Worm (Caenorhabditis elegans) whole organism, early embryonic: ENCODE data around the gene Y116A8A.7.

Experiments
- aly-1 ChIP-seq: sonication (generic microtip); optimal IDR thresholded peaks from 2 replicates; lab custom pipeline; 2016; ENCODE audit warnings: missing genetic modification characterization, missing compliant biosample characterization
- ama-1 ChIP-seq: fragments of 150-350 bp; optimal IDR thresholded peaks from 2 replicates; lab custom pipeline; 2014
- ets-7 ChIP-seq: sonication (generic microtip); optimal IDR thresholded peaks from 2 replicates; lab custom pipeline; 2016; ENCODE audit warnings: missing genotype, missing genetic modification characterization, missing compliant biosample characterization
- flt-1 ChIP-seq: fragments of 200-800 bp; sonication (Bioruptor generic); IDR thresholded peaks from 2 replicates; pipeline ENCODE4 v1.3.6; 2022; ENCODE audit warnings: missing genetic modification characterization, missing compliant biosample characterization
- hmbx-1 ChIP-seq: sonication (generic microtip); optimal IDR thresholded peaks from 2 replicates; lab custom pipeline; 2016; ENCODE audit warnings: mild to moderate bottlenecking, missing genetic modification characterization, missing compliant biosample characterization
- scrt-1 ChIP-seq: fragments of 200-800 bp; sonication (Bioruptor generic); IDR thresholded peaks from 2 replicates; pipeline ENCODE4 v1.3.6; 2022; ENCODE audit warnings: missing genetic modification characterization, missing compliant biosample characterization

DNA sequence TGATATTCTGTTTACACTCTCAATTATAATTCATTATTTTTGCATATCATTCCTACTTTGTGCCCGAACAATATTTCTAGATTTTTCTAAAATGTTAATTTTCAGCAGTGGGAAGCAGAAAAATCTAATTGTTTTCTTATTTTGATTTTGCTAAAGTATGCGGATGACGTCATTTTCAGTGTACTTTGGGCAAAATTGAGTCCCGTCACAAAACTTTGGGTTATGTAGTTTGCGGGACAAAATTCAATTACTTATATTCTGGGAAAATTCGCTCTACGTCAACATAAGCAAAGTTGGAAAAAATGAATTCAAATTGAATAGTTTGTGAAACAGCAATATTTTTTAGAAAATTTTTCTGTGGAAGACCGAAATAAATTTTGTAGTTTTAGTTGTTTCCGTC lies 17.9 kb upstream of the Y116A8A.7 start:
- TF ChIP-seq flt-1 (GFP tag; lab: Robert Waterston, UW) (no peak), aly-1 (tag; lab: Kevin White, UChicago) (no peak), ama-1 (lab: Kevin White, UChicago) (no peak), scrt-1 (no peak), hmbx-1 (tag; lab: Kevin White, UChicago) (no peak), ets-7 (tag; lab: Kevin White, UChicago) (no peak)
